Worm (Caenorhabditis elegans): ENCODE data around the gene pepm-1.

The pepm-1 gene

ce11 chrV:14355738-14356368, 26.9 kb downstream of the pepm-1 start, which contains the start of gene cyn-1 (continued):
- TF ChIP-seq hlh-12 (tag; optimal IDR thresholded peaks at IDR 0.05) (no peak), hmg-1.2 (GFP tag; IDR thresholded peaks at IDR 0.05) (peak; percentile 53), Y56A3A.18 (GFP tag; IDR thresholded peaks at IDR 0.05) (peak; percentile 69; the same call in 1 of the 2 replicates), sdz-38 (tag; optimal IDR thresholded peaks at IDR 0.05) (no peak), lir-1 (GFP tag; conservative IDR thresholded peaks at IDR 0.05) (no peak), mcd-1 (GFP tag; IDR thresholded peaks at IDR 0.05) (peak; percentile 82), T07F8.4 (tag; optimal IDR thresholded peaks at IDR 0.05) (no peak), cebp-2 (GFP tag; IDR thresholded peaks at IDR 0.05) (no peak), hlh-26 (GFP tag; conservative IDR thresholded peaks at IDR 0.05) (no peak), unc-130 (GFP tag; optimal IDR thresholded peaks at IDR 0.05) (peak; percentile 19), F49E8.2 (tag; optimal IDR thresholded peaks at IDR 0.05; ENCODE audit: insufficient read depth) (no peak)

ce11 chrV:14357347-14357746, 28.4 kb downstream of the pepm-1 start:
- 0 out of 2 replicates have a peak, but pooled peaks have one; percentile 28 for TF ChIP-seq nfyb-1 (GFP tag; IDR thresholded peaks at IDR 0.05)

ce11 chrV:14358577-14358976, 29.7 kb downstream of the pepm-1 start, which contains the start of gene Y49A3A.4:
Y49A3A.4 (minus strand) TSS chrV:14358890.
- TF ChIP-seq fkh-3 (tag; optimal IDR thresholded peaks at IDR 0.05) (no peak), Y53F4B.3 (GFP tag; IDR thresholded peaks at IDR 0.05) (no peak), ztf-18 (tag; optimal IDR thresholded peaks at IDR 0.05) (peak; percentile 18), pbrm-1 (GFP tag; IDR thresholded peaks at IDR 0.05) (0 out of 2 replicates have a peak, but pooled peaks have one; percentile 38), D2030.7 (GFP tag; IDR thresholded peaks at IDR 0.05) (peak; percentile 37; the same call in 1 of the 2 replicates), attf-6 (GFP tag; IDR thresholded peaks at IDR 0.05) (0 out of 2 replicates have a peak, but pooled peaks have one; percentile 40), ekl-4 (GFP tag; IDR thresholded peaks at IDR 0.05) (no peak), dpff-1 (tag; optimal IDR thresholded peaks at IDR 0.05) (no peak), zfh-2 (GFP tag; conservative IDR thresholded peaks at IDR 0.05) (0 out of 2 replicates have a peak, but pooled peaks have one; percentile 23), snpc-4 (GFP tag; optimal IDR thresholded peaks at IDR 0.05) (peak; percentile 82), snpc-4 (tag; optimal IDR thresholded peaks at IDR 0.05) (peak; percentile 77 to 93 (median 83)), snpc-1.1 (tag; optimal IDR thresholded peaks at IDR 0.05; ENCODE audit: insufficient read depth) (peak; percentile 85), hmg-1.2 (GFP tag; IDR thresholded peaks at IDR 0.05) (peak; percentile 32; the same call in 1 of the 2 replicates), tbp1 (GFP tag; optimal IDR thresholded peaks at IDR 0.05) (peak; percentile 47)

- TF ChIP-seq hsf-1 (GFP tag; IDR thresholded peaks at IDR 0.05), result no peak
- TF ChIP-seq snpc-4 (GFP tag; optimal IDR thresholded peaks at IDR 0.05), result no peak
- peak in 3 of 4 experiments; percentile 49 to 94 (median 89) for TF ChIP-seq snpc-4 (tag; optimal IDR thresholded peaks at IDR 0.05)
These were observed 33.1 kb downstream of the pepm-1 start for ce11 chrV:14361973-14362372.

ce11 chrV:14364586-14365248, 35.8 kb downstream of the pepm-1 start:
- TF ChIP-seq K12H6.12 (tag; optimal IDR thresholded peaks at IDR 0.05) (no peak), zfh-2 (GFP tag; conservative IDR thresholded peaks at IDR 0.05) (peak; percentile 63; the same call in 1 of the 2 replicates), ceh-100 (GFP tag; IDR thresholded peaks at IDR 0.05) (no peak), pha-4 (tag; optimal IDR thresholded peaks at IDR 0.05) (no peak), hlh-12 (tag; optimal IDR thresholded peaks at IDR 0.05) (no peak), ceh-27 (GFP tag; optimal IDR thresholded peaks at IDR 0.05) (peak; percentile 14), nhr-80 (tag; optimal IDR thresholded peaks at IDR 0.05) (peak; percentile 43), cebp-1 (GFP tag; IDR thresholded peaks at IDR 0.05) (peak; percentile 76; the same call in 1 of the 2 replicates), cebp-1 (tag; optimal IDR thresholded peaks at IDR 0.05) (peak; percentile 74), lin-40 (tag; optimal IDR thresholded peaks at IDR 0.05) (peak; percentile 11), nfyb-1 (GFP tag; IDR thresholded peaks at IDR 0.05) (peak; percentile 57; the same call in 1 of the 2 replicates)
